Worm (Caenorhabditis elegans) whole organism, young adult: ENCODE measurements around the gene col-17.

Experiments
- B0019.2 ChIP-seq: fragments of 200-800 bp; sonication (Bioruptor generic); conservative IDR thresholded peaks from 2 replicates; pipeline ENCODE4 v1.3.6; 2022; ENCODE audit warnings: missing genetic modification reagents, missing genetic modification characterization, missing compliant biosample characterization
- B0336.3 ChIP-seq: fragments of 200-800 bp; sonication (Bioruptor generic); IDR thresholded peaks from 2 replicates; pipeline ENCODE4 v1.3.6; 2022; ENCODE audit warnings: missing genetic modification characterization, missing compliant biosample characterization
- C06A6.2 ChIP-seq: fragments of 200-800 bp; sonication (Bioruptor generic); conservative IDR thresholded peaks from 2 replicates; pipeline ENCODE4 v1.3.6; 2022; ENCODE audit warnings: missing genetic modification characterization, missing compliant biosample characterization
- F23B12.7 ChIP-seq: sonication (generic microtip); optimal IDR thresholded peaks from 2 replicates; lab custom pipeline; 2017; ENCODE audit warnings: missing genetic modification characterization, mild to moderate bottlenecking, missing compliant biosample characterization, antibody characterized with exemption, moderate library complexity; ENCODE audit not compliant: insufficient read depth
- K11D2.4 ChIP-seq: fragments of 200-800 bp; sonication (Bioruptor generic); IDR thresholded peaks from 2 replicates; pipeline ENCODE4 v1.3.6; 2022; ENCODE audit warnings: missing genetic modification reagents, missing genetic modification characterization, missing compliant biosample characterization
- K12H6.12 ChIP-seq: fragments of 200-800 bp; sonication (Bioruptor generic); optimal IDR thresholded peaks from 2 replicates; lab custom pipeline; 2018; ENCODE audit warnings: mild to moderate bottlenecking, missing genetic modification characterization, missing compliant biosample characterization
- T07F8.4 ChIP-seq: sonication (generic microtip); optimal IDR thresholded peaks from 2 replicates; lab custom pipeline; 2016; ENCODE audit warnings: mild to moderate bottlenecking, missing genetic modification characterization, moderate library complexity, missing compliant biosample characterization
- Y56A3A.18 ChIP-seq: fragments of 200-800 bp; sonication (Bioruptor generic); IDR thresholded peaks from 2 replicates; pipeline ENCODE4 v1.3.6; 2022; ENCODE audit warnings: missing genetic modification reagents, missing genetic modification characterization, missing compliant biosample characterization
- Y79H2A.3 ChIP-seq: fragments of 200-800 bp; sonication (Bioruptor generic); conservative IDR thresholded peaks from 2 replicates; pipeline ENCODE4 v1.3.6; 2022; ENCODE audit warnings: missing genetic modification reagents, missing genetic modification characterization, missing compliant biosample characterization
- ama-1 ChIP-seq, 3 experiments: fragments of 150-350 bp in 1 of 3; sonication (generic microtip) in 2 of 3; optimal IDR thresholded peaks; 2 replicates each; lab custom pipeline; 2014 to 2018; ENCODE audit warnings: missing biosample characterization in 2 of 3, missing genetic modification characterization in 2 of 3, missing genetic modification reagents in 2 of 3
- athp-1 ChIP-seq: sonication (generic microtip); optimal IDR thresholded peaks from 2 replicates; lab custom pipeline; 2017; ENCODE audit warnings: mild to moderate bottlenecking, missing genetic modification characterization, missing compliant biosample characterization
- cebp-2 ChIP-seq: fragments of 200-800 bp; sonication (Bioruptor generic); IDR thresholded peaks from 2 replicates; pipeline ENCODE4 v1.3.6; 2022; ENCODE audit warnings: missing genetic modification characterization, missing compliant biosample characterization
- ceh-40 ChIP-seq: fragments of 200-800 bp; sonication (Bioruptor generic); IDR thresholded peaks from 2 replicates; pipeline ENCODE4 v1.3.6; 2022; ENCODE audit warnings: missing genetic modification characterization, missing compliant biosample characterization
- ceh-91 ChIP-seq: fragments of 200-800 bp; sonication (Bioruptor generic); IDR thresholded peaks from 2 replicates; pipeline ENCODE4 v1.3.6; 2022; ENCODE audit warnings: missing genetic modification reagents, missing genetic modification characterization, missing compliant biosample characterization
- chd-7 ChIP-seq: sonication (generic microtip); optimal IDR thresholded peaks from 2 replicates; lab custom pipeline; 2016; ENCODE audit warnings: mild to moderate bottlenecking, missing genetic modification characterization, moderate library complexity, missing compliant biosample characterization
- dpff-1 ChIP-seq: sonication (generic microtip); optimal IDR thresholded peaks from 2 replicates; lab custom pipeline; 2017; ENCODE audit warnings: mild to moderate bottlenecking, missing genetic modification characterization, missing compliant biosample characterization
- efl-1 ChIP-seq: fragments of 150-350 bp; optimal IDR thresholded peaks from 2 replicates; lab custom pipeline; 2014; ENCODE audit warnings: missing biosample characterization, missing genetic modification reagents, missing genetic modification characterization
- gei-17 ChIP-seq: fragments of 200-800 bp; sonication (Bioruptor generic); optimal IDR thresholded peaks from 2 replicates; lab custom pipeline; 2018; ENCODE audit warnings: mild to moderate bottlenecking, missing genetic modification characterization, missing compliant biosample characterization
- him-1 ChIP-seq: sonication (generic microtip); optimal IDR thresholded peaks from 2 replicates; lab custom pipeline; 2016; ENCODE audit warnings: missing genotype, missing genetic modification reagents, missing genetic modification characterization, missing compliant biosample characterization
- hlh-26 ChIP-seq: fragments of 200-800 bp; sonication (Bioruptor generic); conservative IDR thresholded peaks from 2 replicates; pipeline ENCODE4 v1.3.6; 2022; ENCODE audit warnings: missing genetic modification reagents, missing genetic modification characterization, missing compliant biosample characterization
- hmg-1.2 ChIP-seq: fragments of 200-800 bp; sonication (Bioruptor generic); IDR thresholded peaks from 2 replicates; pipeline ENCODE4 v1.3.6; 2022; ENCODE audit warnings: missing genetic modification reagents, missing genetic modification characterization, missing compliant biosample characterization
- hrde-1 ChIP-seq: sonication (generic microtip); optimal IDR thresholded peaks from 2 replicates; lab custom pipeline; 2016; ENCODE audit warnings: missing genetic modification characterization, mild to moderate bottlenecking, missing compliant biosample characterization, moderate library complexity, missing genotype, missing genetic modification reagents, borderline replicate concordance
- let-607 ChIP-seq, 2 experiments: fragments of 200-800 bp in 1 of 2; sonication (Bioruptor generic) in 1 of 2; sonication (generic microtip) in 1 of 2; optimal IDR thresholded peaks; 2 replicates each; lab custom pipeline; 2016 to 2018; ENCODE audit warnings: mild to moderate bottlenecking in 2 of 2, missing compliant biosample characterization in 2 of 2, missing genetic modification characterization in 2 of 2, moderate library complexity in 2 of 2, missing genotype in 1 of 2
- lin-40 ChIP-seq: sonication (generic microtip); optimal IDR thresholded peaks from 2 replicates; lab custom pipeline; 2016; ENCODE audit warnings: missing genetic modification characterization, mild to moderate bottlenecking, missing compliant biosample characterization, missing genotype, missing genetic modification reagents
- madf-8 ChIP-seq: fragments of 200-800 bp; sonication (Bioruptor generic); conservative IDR thresholded peaks from 2 replicates; pipeline ENCODE4 v1.3.6; 2022; ENCODE audit warnings: missing genetic modification reagents, missing genetic modification characterization, missing compliant biosample characterization
- nfya-2 ChIP-seq: fragments of 200-800 bp; sonication (Bioruptor generic); IDR thresholded peaks from 2 replicates; pipeline ENCODE4 v1.3.6; 2022; ENCODE audit warnings: missing genetic modification reagents, missing genetic modification characterization, missing compliant biosample characterization
- nfyb-1 ChIP-seq: fragments of 200-800 bp; sonication (Bioruptor generic); IDR thresholded peaks from 2 replicates; pipeline ENCODE4 v1.3.6; 2022; ENCODE audit warnings: missing genetic modification reagents, missing genetic modification characterization, missing compliant biosample characterization
- nhr-90 ChIP-seq: sonication (generic microtip); optimal IDR thresholded peaks from 2 replicates; lab custom pipeline; 2016; ENCODE audit warnings: missing genotype, mild to moderate bottlenecking, missing genetic modification characterization, missing compliant biosample characterization
- rcor-1 ChIP-seq: fragments of 200-800 bp; sonication (Bioruptor generic); IDR thresholded peaks from 2 replicates; pipeline ENCODE4 v1.3.6; 2022; ENCODE audit warnings: missing genetic modification reagents, missing genetic modification characterization, missing compliant biosample characterization
- repo-1 ChIP-seq: sonication (generic microtip); optimal IDR thresholded peaks from 2 replicates; lab custom pipeline; 2017; ENCODE audit warnings: mild to moderate bottlenecking, missing genetic modification characterization, missing compliant biosample characterization
- snpc-3.4 ChIP-seq: sonication (generic microtip); optimal IDR thresholded peaks from 2 replicates; lab custom pipeline; 2017; ENCODE audit warnings: missing genetic modification characterization, mild to moderate bottlenecking, missing compliant biosample characterization, antibody characterized with exemption, moderate library complexity, missing genotype, missing genetic modification reagents
- somi-1 ChIP-seq: fragments of 200-800 bp; sonication (Bioruptor generic); optimal IDR thresholded peaks from 2 replicates; lab custom pipeline; 2018; ENCODE audit warnings: mild to moderate bottlenecking, missing genetic modification characterization, missing compliant biosample characterization
- sptf-2 ChIP-seq: fragments of 200-800 bp; sonication (Bioruptor generic); optimal IDR thresholded peaks from 2 replicates; lab custom pipeline; 2018; ENCODE audit warnings: mild to moderate bottlenecking, missing genetic modification characterization, missing compliant biosample characterization
- tbx-9 ChIP-seq: sonication (generic microtip); optimal IDR thresholded peaks from 2 replicates; lab custom pipeline; 2016; ENCODE audit warnings: borderline replicate concordance, missing genetic modification characterization, inconsistent platforms, missing compliant biosample characterization
- unc-62 ChIP-seq: fragments of 150-350 bp; optimal IDR thresholded peaks from 2 replicates; lab custom pipeline; 2014; ENCODE audit warnings: missing biosample characterization, missing genetic modification reagents, missing genetic modification characterization
- zim-3 ChIP-seq: sonication (generic microtip); optimal IDR thresholded peaks from 2 replicates; lab custom pipeline; 2017; ENCODE audit warnings: mild to moderate bottlenecking, missing genetic modification characterization, moderate library complexity, missing compliant biosample characterization
- ztf-26 ChIP-seq: sonication (generic microtip); optimal IDR thresholded peaks from 2 replicates; lab custom pipeline; 2017; ENCODE audit warnings: missing genetic modification characterization, missing compliant biosample characterization
- ztf-28 ChIP-seq: fragments of 200-800 bp; sonication (Bioruptor generic); IDR thresholded peaks from 2 replicates; pipeline ENCODE4 v1.3.6; 2022; ENCODE audit warnings: missing genetic modification reagents, missing genetic modification characterization, missing compliant biosample characterization
- ztf-6 ChIP-seq: fragments of 200-800 bp; sonication (Bioruptor generic); IDR thresholded peaks from 2 replicates; pipeline ENCODE4 v1.3.6; 2022; ENCODE audit warnings: missing genetic modification reagents, missing genetic modification characterization, missing compliant biosample characterization

Gene col-17

DNA sequence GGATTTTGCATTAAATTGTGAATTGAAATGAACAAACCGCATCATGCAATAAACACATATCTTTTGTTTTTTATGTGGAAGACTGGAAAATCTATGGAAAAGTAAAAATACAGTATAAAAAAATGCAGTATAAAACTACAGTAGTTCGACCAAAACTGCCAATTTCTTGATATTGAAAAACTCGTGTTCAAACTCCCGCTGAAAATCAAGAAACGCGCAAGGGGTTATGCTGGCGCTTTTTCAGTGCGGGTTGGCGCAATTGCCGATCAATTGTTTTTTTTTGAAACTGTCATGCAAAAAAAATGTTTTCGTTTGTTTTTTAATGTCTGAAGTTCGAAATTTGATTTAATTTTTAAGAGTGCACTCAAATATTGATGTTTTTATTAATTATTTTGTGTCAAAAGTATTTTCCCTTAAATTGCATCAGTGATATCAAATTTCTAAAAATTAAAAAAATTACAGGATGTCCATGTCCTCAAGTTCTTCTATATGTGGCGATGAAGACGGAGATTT, 15.7 kb downstream of the col-17 start, which contains the start of gene dnj-9 (continued):
- TF ChIP-seq K12H6.12 (tag; lab: Kevin White, UChicago) (peak; percentile 71), F23B12.7 (tag; lab: Kevin White, UChicago) (peak; percentile 92), Y56A3A.18 (peak; percentile 95), chd-7 (tag; lab: Kevin White, UChicago) (peak; percentile 81), ceh-91 (GFP tag; lab: Robert Waterston, UW) (peak; percentile 69), B0019.2 (GFP tag; lab: Robert Waterston, UW) (peak; percentile 32; the same call in 1 of the 2 replicates), ama-1 (optimal IDR thresholded peaks at IDR 0.05; lab: Kevin White, UChicago) (no peak), ama-1 (GFP tag; optimal IDR thresholded peaks at IDR 0.05; lab: Kevin White, UChicago) (peak in 1 of 2 experiments; percentile 62), dpff-1 (tag; lab: Kevin White, UChicago) (no peak), tbx-9 (tag; lab: Kevin White, UChicago) (no peak), cebp-2 (GFP tag; lab: Robert Waterston, UW) (no peak), snpc-3.4 (tag; lab: Kevin White, UChicago) (peak; percentile 94), lin-40 (tag; lab: Kevin White, UChicago) (peak; percentile 97), unc-62 (GFP tag; lab: Kevin White, UChicago) (no peak), efl-1 (GFP tag; lab: Kevin White, UChicago) (peak; percentile 91), madf-8 (GFP tag; lab: Robert Waterston, UW) (peak; percentile 79), ztf-26 (tag; lab: Kevin White, UChicago) (peak; percentile 84), nfya-2 (GFP tag; lab: Robert Waterston, UW) (no peak), T07F8.4 (tag; lab: Kevin White, UChicago) (peak; percentile 41), zim-3 (tag; lab: Kevin White, UChicago) (no peak), rcor-1 (GFP tag; lab: Robert Waterston, UW) (peak; percentile 94), athp-1 (tag; lab: Kevin White, UChicago) (peak; percentile 66), ztf-28 (GFP tag; lab: Robert Waterston, UW) (no peak), nfyb-1 (GFP tag; lab: Robert Waterston, UW) (peak; percentile 95), K11D2.4 (GFP tag; lab: Robert Waterston, UW) (peak; percentile 94), sptf-2 (no peak), gei-17 (GFP tag; lab: Kevin White, UChicago) (peak; percentile 87), Y79H2A.3 (GFP tag; lab: Robert Waterston, UW) (0 out of 2 replicates have a peak, but pooled peaks have one; percentile 11), hlh-26 (GFP tag; lab: Robert Waterston, UW) (no peak), nhr-90 (no peak), him-1 (peak; percentile 81), hmg-1.2 (GFP tag; lab: Robert Waterston, UW) (peak; percentile 73), ceh-40 (peak; percentile 51; the same call in 1 of the 2 replicates), B0336.3 (peak; percentile 93), ztf-6 (GFP tag; lab: Robert Waterston, UW) (no peak), let-607 (tag; optimal IDR thresholded peaks at IDR 0.05; lab: Kevin White, UChicago) (peak; percentile 41 to 82), somi-1 (peak; percentile 53), hrde-1 (peak; percentile 62), C06A6.2 (GFP tag; lab: Robert Waterston, UW) (peak; percentile 91), repo-1 (tag; lab: Kevin White, UChicago) (peak; percentile 94)
